Worm (Caenorhabditis elegans) whole organism, late embryonic: ENCODE data around the gene Y75B12A.2.
"Not testable (repeated sequence)": the region's sequence is repeated elsewhere in the genome, so short reads cannot be mapped to it uniquely, and the experiment has no call there.

Experiments used
- C08G9.2 ChIP-seq: sonication (generic microtip); optimal IDR thresholded peaks from 2 replicates; lab custom pipeline; 2016; ENCODE audit warnings: mild to moderate bottlenecking, missing genetic modification characterization, moderate library complexity, missing compliant biosample characterization
- F13H6.1 ChIP-seq: sonication (generic microtip); optimal IDR thresholded peaks from 2 replicates; lab custom pipeline; 2016; ENCODE audit warnings: missing genetic modification characterization, missing compliant biosample characterization
- K09A11.1 ChIP-seq: sonication (generic microtip); optimal IDR thresholded peaks from 2 replicates; lab custom pipeline; 2017; ENCODE audit warnings: antibody characterized with exemption, mild to moderate bottlenecking, missing genetic modification characterization, missing compliant biosample characterization; ENCODE audit not compliant: insufficient read depth
- T23F11.4 ChIP-seq: fragments of 200-800 bp; sonication (Bioruptor generic); optimal IDR thresholded peaks from 2 replicates; lab custom pipeline; 2018; ENCODE audit warnings: mild to moderate bottlenecking, missing genetic modification characterization, missing compliant biosample characterization
- ahr-1 ChIP-seq: sonication (generic microtip); optimal IDR thresholded peaks from 2 replicates; lab custom pipeline; 2016; ENCODE audit warnings: missing genetic modification characterization, missing compliant biosample characterization
- ceh-18 ChIP-seq: sonication (generic microtip); optimal IDR thresholded peaks from 2 replicates; lab custom pipeline; 2016; ENCODE audit warnings: missing genetic modification characterization, missing compliant biosample characterization
- ceh-2 ChIP-seq: sonication (generic microtip); optimal IDR thresholded peaks from 2 replicates; lab custom pipeline; 2016; ENCODE audit warnings: missing genotype, missing genetic modification characterization, missing compliant biosample characterization
- ceh-24 ChIP-seq: sonication (generic microtip); optimal IDR thresholded peaks from 2 replicates; lab custom pipeline; 2016; ENCODE audit warnings: mild to moderate bottlenecking, missing genetic modification characterization, missing compliant biosample characterization
- ceh-30 ChIP-seq: fragments of 150-350 bp; optimal IDR thresholded peaks from 2 replicates; lab custom pipeline; 2014; ENCODE audit warnings: missing biosample characterization, missing genetic modification characterization
- ceh-45 ChIP-seq: fragments of 200-800 bp; sonication (Bioruptor generic); IDR thresholded peaks from 2 replicates; pipeline ENCODE4 v1.3.6; 2022; ENCODE audit warnings: missing genetic modification reagents, missing genetic modification characterization, missing compliant biosample characterization
- ceh-48 ChIP-seq: sonication (generic microtip); optimal IDR thresholded peaks from 2 replicates; lab custom pipeline; 2016; ENCODE audit warnings: missing genetic modification characterization, inconsistent platforms, missing compliant biosample characterization
- ceh-6 ChIP-seq: fragments of 200-800 bp; sonication (Bioruptor generic); optimal IDR thresholded peaks from 2 replicates; lab custom pipeline; 2018; ENCODE audit warnings: mild to moderate bottlenecking, missing genetic modification characterization, missing compliant biosample characterization
- che-1 ChIP-seq: sonication (generic microtip); optimal IDR thresholded peaks from 2 replicates; lab custom pipeline; 2016; ENCODE audit warnings: mild to moderate bottlenecking, missing genetic modification characterization, missing compliant biosample characterization
- eyg-1 ChIP-seq: sonication (generic microtip); optimal IDR thresholded peaks from 2 replicates; lab custom pipeline; 2016; ENCODE audit warnings: missing genotype, missing genetic modification characterization, missing compliant biosample characterization
- gmeb-2 ChIP-seq: sonication (generic microtip); optimal IDR thresholded peaks from 2 replicates; lab custom pipeline; 2016; ENCODE audit warnings: missing genetic modification characterization, inconsistent platforms, missing compliant biosample characterization
- hlh-15 ChIP-seq: sonication (generic microtip); optimal IDR thresholded peaks from 2 replicates; lab custom pipeline; 2016; ENCODE audit warnings: missing genetic modification characterization, missing compliant biosample characterization
- lin-11 ChIP-seq: fragments of 200-800 bp; sonication (Bioruptor generic); optimal IDR thresholded peaks from 2 replicates; lab custom pipeline; 2018; ENCODE audit warnings: mild to moderate bottlenecking, missing genetic modification characterization, missing compliant biosample characterization
- nfya-1 ChIP-seq: sonication (generic microtip); optimal IDR thresholded peaks from 2 replicates; lab custom pipeline; 2017; ENCODE audit warnings: missing genetic modification characterization, mild to moderate bottlenecking, missing compliant biosample characterization, antibody characterized with exemption, moderate library complexity
- nhr-11 ChIP-seq: fragments of 150-350 bp; optimal IDR thresholded peaks from 2 replicates; lab custom pipeline; 2014; ENCODE audit warnings: missing biosample characterization, missing genetic modification characterization
- npax-4 ChIP-seq: sonication (generic microtip); optimal IDR thresholded peaks from 2 replicates; lab custom pipeline; 2016; ENCODE audit warnings: missing genetic modification characterization, missing compliant biosample characterization
- odd-2 ChIP-seq: sonication (generic microtip); optimal IDR thresholded peaks from 2 replicates; lab custom pipeline; 2017; ENCODE audit warnings: antibody characterized with exemption, mild to moderate bottlenecking, missing genetic modification characterization, missing compliant biosample characterization
- pat-9 ChIP-seq: fragments of 200-800 bp; sonication (Bioruptor generic); optimal IDR thresholded peaks from 2 replicates; lab custom pipeline; 2018; ENCODE audit warnings: mild to moderate bottlenecking, missing genetic modification characterization, moderate library complexity, missing compliant biosample characterization
- pha-2 ChIP-seq: sonication (generic microtip); optimal IDR thresholded peaks from 2 replicates; lab custom pipeline; 2017; ENCODE audit warnings: mild to moderate bottlenecking, missing genetic modification characterization, missing compliant biosample characterization
- pha-4 ChIP-seq: fragments of 150-350 bp; optimal IDR thresholded peaks from 2 replicates; lab custom pipeline; 2018; ENCODE audit warnings: missing biosample characterization, missing genetic modification reagents, missing genetic modification characterization
- pqm-1 ChIP-seq: sonication (generic microtip); optimal IDR thresholded peaks from 2 replicates; lab custom pipeline; 2016; ENCODE audit warnings: missing genetic modification characterization, missing compliant biosample characterization
- pros-1 ChIP-seq: fragments of 150-350 bp; optimal IDR thresholded peaks from 2 replicates; lab custom pipeline; 2014; ENCODE audit warnings: missing biosample characterization, missing genetic modification reagents, missing genetic modification characterization
- rnt-1 ChIP-seq: sonication (generic microtip); optimal IDR thresholded peaks from 2 replicates; lab custom pipeline; 2016; ENCODE audit warnings: missing genetic modification characterization, missing compliant biosample characterization
- tbx-2 ChIP-seq: sonication (generic microtip); optimal IDR thresholded peaks from 2 replicates; lab custom pipeline; 2016; ENCODE audit warnings: missing genetic modification characterization, missing compliant biosample characterization
- tbx-7 ChIP-seq: sonication (generic microtip); optimal IDR thresholded peaks from 2 replicates; lab custom pipeline; 2016; ENCODE audit warnings: missing genotype, missing genetic modification characterization, missing compliant biosample characterization
- ztf-16 ChIP-seq: sonication (generic microtip); optimal IDR thresholded peaks from 2 replicates; lab custom pipeline; 2017; ENCODE audit warnings: missing genetic modification characterization, missing compliant biosample characterization

The Y75B12A.2 gene

DNA sequence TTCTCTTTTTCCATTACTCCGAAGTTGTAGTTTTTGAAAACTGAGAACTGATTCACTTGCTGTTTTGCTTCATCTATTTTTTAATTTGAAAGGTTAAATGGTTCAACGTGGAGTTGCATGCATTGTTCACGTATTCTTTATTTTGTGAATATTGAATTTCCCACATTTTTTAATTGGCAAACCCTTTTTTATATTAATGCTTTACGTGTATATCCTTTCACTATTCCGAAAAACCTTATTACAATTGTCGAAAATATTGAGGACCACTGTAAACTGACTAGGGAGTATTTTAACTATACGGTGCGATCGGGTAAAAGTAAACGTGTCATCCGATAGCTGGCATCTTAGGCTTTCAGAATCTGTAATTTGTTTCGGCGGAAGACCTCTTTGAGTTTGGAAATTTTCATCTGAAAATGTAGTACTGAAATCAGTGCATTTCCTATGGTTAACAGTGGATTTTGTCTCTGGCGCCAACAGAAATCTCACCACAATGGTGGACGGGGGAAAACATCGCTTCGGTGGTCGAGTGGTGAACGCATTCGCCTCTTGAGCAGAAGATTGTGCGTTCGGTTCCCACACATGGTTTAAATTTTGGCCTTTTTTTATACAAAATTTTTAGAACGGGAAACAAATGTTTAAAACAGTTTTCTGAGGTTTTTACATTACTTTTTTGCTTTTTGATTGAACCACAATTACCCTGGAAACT is 3.3 kb upstream of the Y75B12A.2 start, which contains the start of gene C01G10.14:
TSS of gene C01G10.14 (minus strand) at position 51 of the 706 bp plus-strand sequence.
- TF ChIP-seq ceh-30 (tag; lab: Kevin White, UChicago); ceh-45 (GFP tag; lab: Robert Waterston, UW); pros-1 (tag; lab: Kevin White, UChicago): not testable (repeated sequence)

ce11 chrV:15111660-15112059 is 2.3 kb downstream of the Y75B12A.2 start, which contains the start of gene T01G5.7:
Gene T01G5.7, plus strand, starts transcription at chrV:15111960.
- TF ChIP-seq ceh-2: no peak
- no peak for TF ChIP-seq che-1 (tag; lab: Kevin White, UChicago)
- no peak for TF ChIP-seq ceh-24
- TF ChIP-seq ztf-16 (tag; lab: Kevin White, UChicago): no peak
- TF ChIP-seq pat-9 (tag; lab: Kevin White, UChicago): no peak

- no peak for TF ChIP-seq K09A11.1 (tag; lab: Kevin White, UChicago)
- no peak for TF ChIP-seq ceh-48 (tag; lab: Kevin White, UChicago)
- TF ChIP-seq tbx-2 (tag; lab: Kevin White, UChicago): no peak
- no peak for TF ChIP-seq tbx-7
- TF ChIP-seq lin-11 (tag; lab: Kevin White, UChicago): no peak
- no peak for TF ChIP-seq nfya-1 (tag; lab: Kevin White, UChicago)
- no peak for TF ChIP-seq T23F11.4 (GFP tag; lab: Kevin White, UChicago)
- no peak for TF ChIP-seq rnt-1 (tag; lab: Kevin White, UChicago)
Measured at ce11 chrV:15113992-15114391, 4.6 kb downstream of the Y75B12A.2 start, which contains the start of gene T01G5.6. Gene T01G5.6, minus strand, starts transcription at chrV:15114092.

- not testable (repeated sequence) for TF ChIP-seq ceh-30 (tag; lab: Kevin White, UChicago); ahr-1; pha-2 (tag; lab: Kevin White, UChicago)
Measured at ce11 chrV:15115968-15116367, 6.6 kb downstream of the Y75B12A.2 start, which contains the start of gene T01G5.8. Gene T01G5.8, plus strand, starts transcription at chrV:15116268.

ce11 chrV:15119517-15119916 is 10.2 kb downstream of the Y75B12A.2 start, which contains the start of gene flor-1:
Gene flor-1, minus strand, starts transcription at chrV:15119617.
- TF ChIP-seq ceh-18 (tag; lab: Kevin White, UChicago): no peak
- TF ChIP-seq eyg-1: no peak
- TF ChIP-seq gmeb-2 (tag; lab: Kevin White, UChicago): no peak
- TF ChIP-seq pha-4: no peak

DNA sequence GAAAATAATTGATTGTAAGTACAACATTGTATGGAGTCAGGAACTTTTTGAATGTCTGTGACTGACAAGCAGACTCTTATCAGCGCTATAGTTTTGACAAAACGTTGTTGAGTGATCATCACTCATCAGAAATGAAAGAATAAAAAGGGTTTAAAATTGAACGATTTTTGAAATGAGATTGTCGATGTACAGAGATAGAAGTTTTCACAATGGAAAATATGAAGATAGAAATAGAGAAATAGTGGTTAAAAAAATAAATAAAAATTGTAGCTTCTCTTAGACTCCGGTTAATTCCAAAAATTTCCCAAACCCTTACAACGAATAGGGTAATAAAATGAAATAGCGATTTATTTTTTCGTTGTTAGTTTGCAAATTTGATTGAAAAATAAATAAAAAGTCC is 15.8 kb downstream of the Y75B12A.2 start, which contains the start of gene ugt-30:
TSS of gene ugt-30 (minus strand) at position 101 of the 400 bp plus-strand sequence.
- TF ChIP-seq odd-2; C08G9.2 (tag; lab: Kevin White, UChicago); F13H6.1 (tag; lab: Kevin White, UChicago): not testable (repeated sequence)

DNA sequence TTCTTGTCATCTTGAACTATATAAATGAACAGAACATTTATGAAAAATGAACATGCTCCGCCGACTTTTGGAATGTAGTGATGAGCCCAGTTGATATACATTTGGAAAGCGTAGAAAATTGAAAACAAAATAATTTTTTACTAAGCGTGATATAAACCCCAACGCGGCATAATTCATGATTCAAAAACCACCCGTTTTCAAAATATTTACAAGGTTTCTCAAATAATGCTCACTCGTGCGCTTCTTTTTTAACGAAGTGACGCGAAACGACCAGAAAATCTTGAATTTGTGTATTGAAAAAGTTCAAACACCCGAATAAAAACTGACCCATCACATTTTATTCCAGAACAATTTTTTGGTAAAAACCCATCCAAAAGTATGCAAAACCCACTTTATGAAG is 18.1 kb downstream of the Y75B12A.2 start, which contains the start of gene srj-27:
TSS of gene srj-27 (minus strand) at position 101 of the 400 bp plus-strand sequence.
- TF ChIP-seq npax-4 (no peak), hlh-15 (tag; lab: Kevin White, UChicago) (no peak), pqm-1 (tag; lab: Kevin White, UChicago) (no peak), ceh-6 (GFP tag; lab: Kevin White, UChicago) (no peak), nhr-11 (tag; lab: Kevin White, UChicago) (no peak), rnt-1 (tag; lab: Kevin White, UChicago) (no peak)
